Comparison of ENCODE assay signal across 1 worm cellular context in genomic region chrX:6219892-6220291, ce11.
TF ChIP-seq lines count a peak whose summit lies in the region.

No protein-coding gene starts in this region.

TF ChIP-seq in whole organism, young adult, 124 proteins besides CTCF, POLR2A, EP300 and RAD21 (continued from another document):
- TF ChIP-seq snpc-1.3 (tag; optimal IDR thresholded peaks at IDR 0.05; lab: Kevin White, UChicago; ENCODE audit: insufficient read depth) (no peak), let-526 (GFP tag; IDR thresholded peaks at IDR 0.05; lab: Robert Waterston, UW) (0 out of 2 replicates have a peak, but pooled peaks have one; percentile 22), F55B11.4 (tag; optimal IDR thresholded peaks at IDR 0.05; lab: Kevin White, UChicago; ENCODE audit: borderline replicate concordance, insufficient read depth) (no peak), gei-17 (GFP tag; optimal IDR thresholded peaks at IDR 0.05; lab: Kevin White, UChicago) (peak; percentile 1), zfh-2 (GFP tag; conservative IDR thresholded peaks at IDR 0.05; lab: Robert Waterston, UW) (no peak), egl-44 (GFP tag; IDR thresholded peaks at IDR 0.05; lab: Robert Waterston, UW) (no peak), lir-1 (GFP tag; conservative IDR thresholded peaks at IDR 0.05; lab: Robert Waterston, UW) (no peak), lag-1 (GFP tag; IDR thresholded peaks at IDR 0.05; lab: Robert Waterston, UW) (no peak)
